Fruit fly (Drosophila melanogaster) whole organism, embryonic: Measurements from ENCODE around the gene Ice2.

Experiments
- CG10959 ChIP-seq: fragments of 200-800 bp; sonication (Bioruptor generic); IDR thresholded peaks from 2 replicates; pipeline ENCODE4 v1.3.6; 2022; ENCODE audit warnings: missing biosample characterization, missing genetic modification characterization
- CG11723 ChIP-seq: fragments of 200-800 bp; sonication (Bioruptor generic); optimal IDR thresholded peaks from 2 replicates; lab custom pipeline; 2017; ENCODE audit warnings: missing biosample characterization, mild to moderate bottlenecking, missing genetic modification characterization
- CG12391 ChIP-seq: fragments of 200-800 bp; sonication (Bioruptor generic); optimal IDR thresholded peaks from 3 replicates; lab custom pipeline; 2018; ENCODE audit warnings: missing biosample characterization, mild to moderate bottlenecking, missing genetic modification characterization, moderate library complexity
- CG13624 ChIP-seq: fragments of 200-800 bp; sonication (Bioruptor generic); optimal IDR thresholded peaks from 2 replicates; lab custom pipeline; 2016; ENCODE audit warnings: missing biosample characterization, missing genetic modification characterization
- CG14710 ChIP-seq: fragments of 200-800 bp; sonication (Bioruptor generic); optimal IDR thresholded peaks from 3 replicates; lab custom pipeline; 2019; ENCODE audit warnings: missing biosample characterization, mild to moderate bottlenecking, missing genetic modification characterization, moderate library complexity
- CG16779 ChIP-seq: fragments of 200-800 bp; sonication (Bioruptor generic); IDR thresholded peaks from 2 replicates; pipeline ENCODE4 v1.3.6; 2022; ENCODE audit warnings: missing biosample characterization, missing genetic modification characterization
- CG17385 ChIP-seq: fragments of 200-800 bp; sonication (Bioruptor generic); optimal IDR thresholded peaks from 3 replicates; lab custom pipeline; 2018; ENCODE audit warnings: missing biosample characterization, mild to moderate bottlenecking, missing genetic modification characterization
- CG18599 ChIP-seq: fragments of 200-800 bp; sonication (Bioruptor generic); optimal IDR thresholded peaks from 3 replicates; lab custom pipeline; 2017; ENCODE audit warnings: missing biosample characterization, missing genetic modification characterization, mild to moderate bottlenecking, moderate library complexity, missing genetic modification reagents
- CG2116 ChIP-seq: fragments of 200-800 bp; sonication (Bioruptor generic); optimal IDR thresholded peaks from 3 replicates; lab custom pipeline; 2018; ENCODE audit warnings: missing biosample characterization, mild to moderate bottlenecking, missing genetic modification characterization
- CG2712 ChIP-seq: fragments of 200-800 bp; optimal IDR thresholded peaks from 3 replicates; lab custom pipeline; 2019; ENCODE audit warnings: missing biosample characterization, mild to moderate bottlenecking, missing genetic modification characterization, moderate library complexity
- CG3281 ChIP-seq: fragments of 200-800 bp; sonication (Bioruptor generic); optimal IDR thresholded peaks from 3 replicates; lab custom pipeline; 2017; ENCODE audit warnings: missing biosample characterization, mild to moderate bottlenecking, missing genetic modification characterization
- CG4820 ChIP-seq: fragments of 200-800 bp; sonication (Bioruptor generic); optimal IDR thresholded peaks from 3 replicates; lab custom pipeline; 2016; ENCODE audit warnings: missing biosample characterization, missing genetic modification characterization
- CG6683 ChIP-seq: fragments of 200-800 bp; sonication (Bioruptor generic); optimal IDR thresholded peaks from 2 replicates; lab custom pipeline; 2017; ENCODE audit warnings: missing biosample characterization, mild to moderate bottlenecking, missing genetic modification characterization, missing genetic modification reagents
- CG6854 ChIP-seq: fragments of 200-800 bp; sonication (Bioruptor generic); optimal IDR thresholded peaks from 3 replicates; lab custom pipeline; 2017; ENCODE audit warnings: missing biosample characterization, mild to moderate bottlenecking, missing genetic modification characterization
- CG7271 ChIP-seq: fragments of 200-800 bp; sonication (Bioruptor generic); optimal IDR thresholded peaks from 2 replicates; lab custom pipeline; 2018; ENCODE audit warnings: missing biosample characterization, mild to moderate bottlenecking, missing genetic modification characterization, moderate library complexity
- CG7786 ChIP-seq: fragments of 200-800 bp; sonication (Bioruptor generic); optimal IDR thresholded peaks from 2 replicates; lab custom pipeline; 2016; ENCODE audit warnings: missing biosample characterization, missing genetic modification characterization
- CG7928 ChIP-seq: fragments of 200-800 bp; sonication (Bioruptor generic); optimal IDR thresholded peaks from 2 replicates; lab custom pipeline; 2017; ENCODE audit warnings: missing biosample characterization, mild to moderate bottlenecking, missing genetic modification characterization
- CG8944 ChIP-seq: fragments of 200-800 bp; sonication (Bioruptor generic); optimal IDR thresholded peaks from 3 replicates; lab custom pipeline; 2016; ENCODE audit warnings: missing biosample characterization, missing genetic modification characterization
- Chrac-16 ChIP-seq: fragments of 200-800 bp; sonication (Bioruptor generic); optimal IDR thresholded peaks from 3 replicates; lab custom pipeline; 2016; ENCODE audit warnings: missing biosample characterization, missing genetic modification characterization
- Dfd ChIP-seq, 2 experiments: fragments of >200 bp; optimal IDR thresholded peaks; 2 replicates each; lab custom pipeline; 2017; ENCODE audit warnings: missing biosample characterization in 2 of 2, missing genetic modification characterization in 2 of 2
- E2f2 ChIP-seq: fragments of 200-800 bp; sonication (Bioruptor generic); IDR thresholded peaks from 2 replicates; pipeline ENCODE4 v1.3.6; 2022; ENCODE audit warnings: missing biosample characterization, missing genetic modification characterization
- HLH4C ChIP-seq: fragments of 200-800 bp; sonication (Bioruptor generic); IDR thresholded peaks from 3 replicates; pipeline ENCODE4 v1.3.6; 2022; ENCODE audit warnings: missing biosample characterization, missing genetic modification characterization; ENCODE audit not compliant: partially characterized antibody
- Med ChIP-seq: fragments of 200-800 bp; sonication (Bioruptor generic); peaks from one replicate; lab custom pipeline; 2016; ENCODE audit warnings: missing biosample characterization, missing genetic modification characterization, mild to moderate bottlenecking, inconsistent platforms, moderate library complexity
- Myb ChIP-seq: fragments of 200-800 bp; sonication (Bioruptor generic); optimal IDR thresholded peaks from 2 replicates; lab custom pipeline; 2016; ENCODE audit warnings: missing biosample characterization, missing genetic modification characterization
- NC2β ChIP-seq: fragments of 200-800 bp; sonication (Bioruptor generic); optimal IDR thresholded peaks from 2 replicates; lab custom pipeline; 2016; ENCODE audit warnings: missing biosample characterization, missing genetic modification characterization
- NK7.1 ChIP-seq: fragments of 200-800 bp; sonication (Bioruptor generic); optimal IDR thresholded peaks from 3 replicates; lab custom pipeline; 2016; ENCODE audit warnings: missing biosample characterization, missing genetic modification characterization
- Nf-YC ChIP-seq: fragments of 200-800 bp; optimal IDR thresholded peaks from 3 replicates; lab custom pipeline; 2019; ENCODE audit warnings: missing biosample characterization, mild to moderate bottlenecking, missing genetic modification characterization, moderate library complexity
- NfI ChIP-seq: fragments of 200-800 bp; sonication (Bioruptor generic); optimal IDR thresholded peaks from 3 replicates; lab custom pipeline; 2018; ENCODE audit warnings: missing biosample characterization, mild to moderate bottlenecking, missing genetic modification characterization, moderate library complexity
- Oli ChIP-seq: fragments of 200-800 bp; sonication (Bioruptor generic); optimal IDR thresholded peaks from 2 replicates; lab custom pipeline; 2018; ENCODE audit warnings: missing biosample characterization, mild to moderate bottlenecking, missing genetic modification characterization, moderate library complexity
- Sox100B ChIP-seq: fragments of 200-800 bp; sonication (Bioruptor generic); optimal IDR thresholded peaks from 3 replicates; lab custom pipeline; 2018; ENCODE audit warnings: missing biosample characterization, mild to moderate bottlenecking, missing genetic modification characterization
- Xbp1 ChIP-seq: fragments of 200-800 bp; sonication (Bioruptor generic); optimal IDR thresholded peaks from 3 replicates; lab custom pipeline; 2016; ENCODE audit warnings: missing biosample characterization, mild to moderate bottlenecking, missing genetic modification characterization
- al ChIP-seq: fragments of 200-800 bp; sonication (Bioruptor generic); IDR thresholded peaks from 2 replicates; pipeline ENCODE4 v1.3.6; 2022; ENCODE audit warnings: missing biosample characterization, missing genetic modification characterization
- bsh ChIP-seq, 2 experiments: fragments of 200-800 bp; sonication (Bioruptor generic); optimal IDR thresholded peaks; 2 replicates each; lab custom pipeline; 2017 to 2018; ENCODE audit warnings: mild to moderate bottlenecking in 2 of 2, missing biosample characterization in 2 of 2, missing genetic modification characterization in 2 of 2, moderate library complexity in 1 of 2
- dan ChIP-seq: fragments of 200-800 bp; sonication (Bioruptor generic); IDR thresholded peaks from 2 replicates; pipeline ENCODE4 v1.3.6; 2022; ENCODE audit warnings: missing biosample characterization, missing genetic modification characterization
- en ChIP-seq: fragments of 200-800 bp; sonication (Bioruptor generic); optimal IDR thresholded peaks from 2 replicates; lab custom pipeline; 2016; ENCODE audit warnings: missing biosample characterization, missing genetic modification characterization
- gt ChIP-seq: fragments of 200-800 bp; sonication (Bioruptor generic); IDR thresholded peaks from 2 replicates; pipeline ENCODE4 v1.3.6; 2022; ENCODE audit warnings: missing biosample characterization, missing genetic modification characterization
- jigr1 ChIP-seq: fragments of 200-800 bp; sonication (Bioruptor generic); IDR thresholded peaks from 3 replicates; pipeline ENCODE4 v1.3.6; 2022; ENCODE audit warnings: missing biosample characterization, missing genetic modification characterization
- klu ChIP-seq: fragments of 200-800 bp; sonication (Bioruptor generic); IDR thresholded peaks from 2 replicates; pipeline ENCODE4 v1.3.6; 2022; ENCODE audit warnings: missing biosample characterization, missing genetic modification characterization
- maf-S ChIP-seq: fragments of 200-800 bp; sonication (Bioruptor generic); optimal IDR thresholded peaks from 2 replicates; lab custom pipeline; 2016; ENCODE audit warnings: missing biosample characterization, missing genetic modification characterization
- nom ChIP-seq: fragments of 200-800 bp; sonication (Bioruptor generic); optimal IDR thresholded peaks from 2 replicates; lab custom pipeline; 2017; ENCODE audit warnings: missing biosample characterization, missing genetic modification characterization, mild to moderate bottlenecking, moderate library complexity, missing genetic modification reagents
- prd ChIP-seq, 3 experiments: fragments of >200 bp in 2 of 3; fragments of 200-800 bp in 1 of 3; sonication (Bioruptor generic) in 1 of 3; optimal IDR thresholded peaks in 2 of 3; IDR thresholded peaks in 1 of 3; 2 replicates in 2 of 3; 3 replicates in 1 of 3; pipeline versions ENCODE4 v1.3.6 to Lab custom; 2017 to 2022; ENCODE audit warnings: missing biosample characterization in 1 of 3, missing genetic modification characterization in 1 of 3
- salm ChIP-seq: fragments of 200-800 bp; sonication (Bioruptor generic); optimal IDR thresholded peaks from 2 replicates; lab custom pipeline; 2018; ENCODE audit warnings: missing biosample characterization, mild to moderate bottlenecking, missing genetic modification characterization
- slou ChIP-seq: fragments of 200-800 bp; sonication (Bioruptor generic); optimal IDR thresholded peaks from 3 replicates; lab custom pipeline; 2016; ENCODE audit warnings: missing biosample characterization, missing genetic modification characterization
- sna ChIP-seq: fragments of 200-800 bp; sonication (Bioruptor generic); IDR thresholded peaks from 2 replicates; pipeline ENCODE4 v1.3.6; 2022; ENCODE audit warnings: missing biosample characterization, missing genetic modification characterization; ENCODE audit not compliant: partially characterized antibody
- sob ChIP-seq: fragments of 200-800 bp; sonication (Bioruptor generic); IDR thresholded peaks from 2 replicates; pipeline ENCODE4 v1.3.6; 2022; ENCODE audit warnings: missing biosample characterization, missing genetic modification characterization
- tio ChIP-seq: fragments of 200-800 bp; sonication (Bioruptor generic); optimal IDR thresholded peaks from 2 replicates; lab custom pipeline; 2017; ENCODE audit warnings: missing biosample characterization, missing genetic modification characterization, inconsistent platforms
- usp ChIP-seq: fragments of >200 bp; optimal IDR thresholded peaks from 2 replicates; lab custom pipeline; 2017; ENCODE audit warnings: missing biosample characterization, missing genetic modification characterization
- wdn ChIP-seq: fragments of 200-800 bp; sonication (Bioruptor generic); IDR thresholded peaks from 2 replicates; pipeline ENCODE4 v1.3.6; 2022; ENCODE audit warnings: missing biosample characterization, missing genetic modification characterization

Ice2 gene

DNA sequence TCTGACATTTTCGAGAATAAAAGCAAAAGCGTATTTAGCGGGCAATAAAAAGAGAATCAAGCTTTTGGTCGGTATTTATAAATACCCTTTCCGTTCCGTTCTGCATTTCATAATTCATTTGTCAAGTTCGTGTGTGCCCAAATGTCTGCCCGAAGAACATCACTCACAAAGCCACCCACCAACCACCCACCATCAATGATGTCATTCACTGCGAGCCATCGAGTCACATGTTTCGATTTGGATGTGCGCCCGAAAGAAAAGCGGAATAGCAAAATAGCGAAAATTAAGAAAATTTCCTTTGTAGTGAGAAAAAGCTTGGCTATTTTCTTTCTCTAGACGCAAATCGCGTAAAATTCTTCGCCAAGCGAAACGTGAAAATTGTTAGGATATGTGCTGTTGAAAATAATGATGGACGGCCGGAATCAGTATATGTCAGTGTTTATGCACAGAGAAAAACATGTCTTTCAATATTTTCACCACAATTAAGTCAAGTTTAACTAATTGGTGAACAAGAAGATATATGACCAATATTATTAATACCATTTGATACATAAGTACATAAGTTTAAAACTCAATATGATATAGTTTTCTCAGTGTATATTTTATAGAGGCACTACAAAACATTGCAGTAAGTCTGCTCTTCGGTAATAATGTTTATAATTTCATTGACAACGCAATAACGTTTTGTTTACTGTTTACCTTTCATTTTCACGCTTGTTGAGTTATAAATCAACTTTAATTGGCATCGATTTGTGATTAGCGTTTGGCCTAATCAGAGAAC lies 21.3 kb downstream of the Ice2 start (continued):
- TF ChIP-seq dan (GFP tag; lab: Robert Waterston, UW) = no peak
- TF ChIP-seq NK7.1 (GFP tag; lab: Kevin White, UChicago) = peak; percentile 16
- no peak for TF ChIP-seq CG8944
- peak; percentile 8 for TF ChIP-seq CG14710
- TF ChIP-seq sna = no peak
- TF ChIP-seq CG7786 (GFP tag; lab: Kevin White, UChicago) = peak; percentile 32
- TF ChIP-seq NfI (GFP tag; lab: Kevin White, UChicago) = peak; percentile 47
- TF ChIP-seq salm (tag; lab: Kevin White, UChicago) = no peak
- TF ChIP-seq CG11723 (GFP tag; lab: Kevin White, UChicago) = no peak
- TF ChIP-seq klu (GFP tag; lab: Robert Waterston, UW) = peak; percentile 33; the same call in 1 of the 2 replicates
- TF ChIP-seq wdn (GFP tag; lab: Robert Waterston, UW) = peak; percentile 53; the same call in 1 of the 2 replicates
- TF ChIP-seq HLH4C = no peak
- no peak for TF ChIP-seq NC2β
- peak; percentile 68 for TF ChIP-seq CG2712 (tag; lab: Kevin White, UChicago)
- TF ChIP-seq Oli (tag; lab: Kevin White, UChicago) = peak; percentile 45
- TF ChIP-seq CG10959 = 0 out of 2 replicates have a peak, but pooled peaks have one; percentile 4
- no peak for TF ChIP-seq gt (GFP tag; lab: Robert Waterston, UW)
- TF ChIP-seq sob (GFP tag; lab: Robert Waterston, UW) = peak; percentile 71
- TF ChIP-seq Nf-YC = peak; percentile 7
- TF ChIP-seq CG6683 = peak; percentile 23
- no peak for TF ChIP-seq usp (GFP tag; lab: Kevin White, UChicago)
- peak; percentile 54 for TF ChIP-seq Chrac-16
- TF ChIP-seq tio (GFP tag; lab: Kevin White, UChicago) = peak; percentile 49
- peak; percentile 73 for TF ChIP-seq CG3281 (GFP tag; lab: Kevin White, UChicago)
- TF ChIP-seq bsh (GFP tag; optimal IDR thresholded peaks at IDR 0.05; lab: Kevin White, UChicago) = peak in 1 of 2 experiments; percentile 56
- peak; percentile 2 for TF ChIP-seq Myb (GFP tag; lab: Kevin White, UChicago)
- peak; percentile 8 for TF ChIP-seq CG2116
- TF ChIP-seq CG6854 (GFP tag; lab: Kevin White, UChicago) = peak; percentile 14
- TF ChIP-seq CG18599 = peak; percentile 69
- TF ChIP-seq Sox100B (GFP tag; lab: Kevin White, UChicago) = peak; percentile 47
- TF ChIP-seq CG7271 (tag; lab: Kevin White, UChicago) = no peak
- TF ChIP-seq CG7928 (GFP tag; lab: Kevin White, UChicago) = no peak
- TF ChIP-seq en (GFP tag; lab: Kevin White, UChicago) = no peak
- no peak for TF ChIP-seq CG16779 (GFP tag; lab: Robert Waterston, UW)
- TF ChIP-seq CG12391 = peak; percentile 58
- peak; percentile 60 for TF ChIP-seq CG17385 (GFP tag; lab: Kevin White, UChicago)
- TF ChIP-seq CG4820 (GFP tag; lab: Kevin White, UChicago) = peak; percentile 4
- peak; percentile 45 for TF ChIP-seq al (GFP tag; lab: Robert Waterston, UW)
- no peak for TF ChIP-seq prd (optimal IDR thresholded peaks at IDR 0.05; lab: Kevin White, UChicago)
- peak; percentile 49; the same call in 2 of the 3 replicates for TF ChIP-seq prd (GFP tag; IDR thresholded peaks at IDR 0.05; lab: Robert Waterston, UW)
- TF ChIP-seq nom (GFP tag; lab: Kevin White, UChicago) = no peak
- TF ChIP-seq Med (GFP tag; lab: Kevin White, UChicago) = peak; percentile 90
- no peak for TF ChIP-seq jigr1 (GFP tag; lab: Robert Waterston, UW)
- TF ChIP-seq E2f2 = peak; percentile 35; the same call in 1 of the 2 replicates
- no peak for TF ChIP-seq Dfd (GFP tag; optimal IDR thresholded peaks at IDR 0.05; lab: Kevin White, UChicago)
- TF ChIP-seq slou = no peak
- peak; percentile 2 for TF ChIP-seq maf-S (GFP tag; lab: Kevin White, UChicago)
- TF ChIP-seq CG13624 (GFP tag; lab: Kevin White, UChicago) = peak; percentile 60
- peak; percentile 63 for TF ChIP-seq Xbp1 (GFP tag; lab: Kevin White, UChicago)
